Worm (Caenorhabditis elegans) whole organism, L2 larva: Measurements from ENCODE around the gene K05F6.8.
A peak's percentile ranks its signal among the peaks of the same experiment; 100 is the strongest.

ENCODE experiments used
- C34F6.9 ChIP-seq: fragments of 150-350 bp; optimal IDR thresholded peaks from 2 replicates; lab custom pipeline; 2014; ENCODE audit warnings: missing biosample characterization, missing genetic modification characterization
- R02D3.7 ChIP-seq: fragments of 150-350 bp; optimal IDR thresholded peaks from 2 replicates; lab custom pipeline; 2014; ENCODE audit warnings: missing biosample characterization, missing genetic modification characterization
- Y55F3AM.14 ChIP-seq: fragments of 200-800 bp; sonication (Bioruptor generic); optimal IDR thresholded peaks from 2 replicates; lab custom pipeline; 2018; ENCODE audit warnings: mild to moderate bottlenecking, missing genetic modification characterization, missing compliant biosample characterization
- alr-1 ChIP-seq: fragments of 150-350 bp; optimal IDR thresholded peaks from 2 replicates; lab custom pipeline; 2014; ENCODE audit warnings: missing biosample characterization, missing genetic modification characterization
- aly-2 ChIP-seq: fragments of 150-350 bp; optimal IDR thresholded peaks from 2 replicates; lab custom pipeline; 2014; ENCODE audit warnings: missing biosample characterization, missing genetic modification characterization
- ceh-82 ChIP-seq: fragments of 150-350 bp; optimal IDR thresholded peaks from 2 replicates; lab custom pipeline; 2014; ENCODE audit warnings: missing biosample characterization, missing genetic modification characterization
- crh-2 ChIP-seq: sonication (generic microtip); optimal IDR thresholded peaks from 2 replicates; lab custom pipeline; 2017; ENCODE audit warnings: missing biosample characterization, missing genetic modification characterization
- egl-27 ChIP-seq: sonication (generic microtip); optimal IDR thresholded peaks from 3 replicates; lab custom pipeline; 2017; ENCODE audit warnings: missing biosample characterization, missing genetic modification reagents, missing genetic modification characterization
- elt-1 ChIP-seq: fragments of 150-350 bp; optimal IDR thresholded peaks from 2 replicates; lab custom pipeline; 2014; ENCODE audit warnings: missing biosample characterization, missing genetic modification characterization
- elt-3 ChIP-seq: sonication (generic microtip); optimal IDR thresholded peaks from 2 replicates; lab custom pipeline; 2017; ENCODE audit warnings: missing biosample characterization, missing genetic modification characterization
- fos-1 ChIP-seq: fragments of 150-350 bp; optimal IDR thresholded peaks from 2 replicates; lab custom pipeline; 2014; ENCODE audit warnings: missing biosample characterization, missing genetic modification characterization
- gmeb-1 ChIP-seq: fragments of 150-350 bp; optimal IDR thresholded peaks from 2 replicates; lab custom pipeline; 2014; ENCODE audit warnings: missing biosample characterization, missing genetic modification characterization
- lin-11 ChIP-seq: fragments of 150-350 bp; sonication (generic microtip); optimal IDR thresholded peaks from 2 replicates; lab custom pipeline; 2014; ENCODE audit warnings: missing biosample characterization, missing genetic modification characterization, inconsistent platforms, mixed read lengths
- lin-39 ChIP-seq: fragments of 150-350 bp; optimal IDR thresholded peaks from 2 replicates; lab custom pipeline; 2014; ENCODE audit warnings: missing biosample characterization, missing genetic modification reagents, missing genetic modification characterization
- lsy-2 ChIP-seq, 2 experiments: fragments of 150-350 bp in 1 of 2; sonication (generic microtip) in 1 of 2; optimal IDR thresholded peaks; 2 replicates each; lab custom pipeline; 2014 to 2017; ENCODE audit warnings: missing biosample characterization in 2 of 2, missing genetic modification characterization in 2 of 2
- mbf-1 ChIP-seq: sonication (generic microtip); optimal IDR thresholded peaks from 2 replicates; lab custom pipeline; 2017; ENCODE audit warnings: missing biosample characterization, missing genetic modification characterization
- nhr-10 ChIP-seq: sonication (generic microtip); optimal IDR thresholded peaks from 2 replicates; lab custom pipeline; 2017; ENCODE audit warnings: missing biosample characterization, missing genetic modification characterization
- nhr-11 ChIP-seq: fragments of 150-350 bp; optimal IDR thresholded peaks from 2 replicates; lab custom pipeline; 2014; ENCODE audit warnings: missing biosample characterization, missing genetic modification characterization
- nhr-129 ChIP-seq: fragments of 150-350 bp; optimal IDR thresholded peaks from 2 replicates; lab custom pipeline; 2014; ENCODE audit warnings: missing biosample characterization, missing genetic modification characterization
- nhr-23 ChIP-seq: fragments of 150-350 bp; optimal IDR thresholded peaks from 2 replicates; lab custom pipeline; 2014; ENCODE audit warnings: missing biosample characterization, missing genetic modification reagents, missing genetic modification characterization
- nhr-237 ChIP-seq: fragments of 150-350 bp; optimal IDR thresholded peaks from 2 replicates; lab custom pipeline; 2014; ENCODE audit warnings: missing biosample characterization, missing genetic modification characterization
- nhr-25 ChIP-seq: fragments of 150-350 bp; sonication (generic microtip); optimal IDR thresholded peaks from 3 replicates; lab custom pipeline; 2014; ENCODE audit warnings: missing biosample characterization, missing genetic modification characterization
- nhr-6 ChIP-seq: fragments of 150-350 bp; optimal IDR thresholded peaks from 2 replicates; lab custom pipeline; 2014; ENCODE audit warnings: missing biosample characterization, missing genetic modification characterization
- nhr-77 ChIP-seq: fragments of 150-350 bp; optimal IDR thresholded peaks from 2 replicates; lab custom pipeline; 2014; ENCODE audit warnings: missing biosample characterization, missing genetic modification characterization
- peb-1 ChIP-seq: fragments of 150-350 bp; optimal IDR thresholded peaks from 2 replicates; lab custom pipeline; 2014; ENCODE audit warnings: missing biosample characterization, missing genetic modification characterization
- sem-4 ChIP-seq: fragments of 150-350 bp; optimal IDR thresholded peaks from 2 replicates; lab custom pipeline; 2014; ENCODE audit warnings: missing biosample characterization, missing genetic modification reagents, missing genetic modification characterization
- skn-1 ChIP-seq: sonication (generic microtip); optimal IDR thresholded peaks from 2 replicates; lab custom pipeline; 2017; ENCODE audit warnings: missing biosample characterization, missing genetic modification characterization
- sma-9 ChIP-seq, 2 experiments: fragments of 150-350 bp in 1 of 2; sonication (generic microtip) in 1 of 2; optimal IDR thresholded peaks; 2 replicates each; lab custom pipeline; 2014 to 2016; ENCODE audit warnings: missing genetic modification characterization in 2 of 2, mild to moderate bottlenecking in 1 of 2, missing biosample characterization in 1 of 2, missing compliant biosample characterization in 1 of 2, missing genetic modification reagents in 1 of 2, moderate library complexity in 1 of 2
- unc-55 ChIP-seq: fragments of 150-350 bp; sonication (generic microtip); optimal IDR thresholded peaks from 3 replicates; lab custom pipeline; 2014; ENCODE audit warnings: missing biosample characterization, missing genetic modification reagents, missing genetic modification characterization
- unc-62 ChIP-seq: fragments of 150-350 bp; optimal IDR thresholded peaks from 2 replicates; lab custom pipeline; 2014; ENCODE audit warnings: missing biosample characterization, missing genetic modification reagents, missing genetic modification characterization
- zag-1 ChIP-seq: fragments of 150-350 bp; optimal IDR thresholded peaks from 2 replicates; lab custom pipeline; 2014; ENCODE audit warnings: missing biosample characterization, missing genetic modification characterization
- ztf-1 ChIP-seq: fragments of 200-800 bp; sonication (Bioruptor generic); conservative IDR thresholded peaks from 2 replicates; pipeline ENCODE4 v1.3.6; 2022; ENCODE audit warnings: missing genetic modification characterization, missing compliant biosample characterization
- ztf-11 ChIP-seq: sonication (generic microtip); optimal IDR thresholded peaks from 2 replicates; lab custom pipeline; 2017; ENCODE audit warnings: missing biosample characterization, missing genetic modification characterization
- ztf-4 ChIP-seq: fragments of 150-350 bp; optimal IDR thresholded peaks from 2 replicates; lab custom pipeline; 2014; ENCODE audit warnings: missing biosample characterization, missing genetic modification characterization

K05F6.8 gene

ce11 chrII:1567646-1568045 is at the start of gene K05F6.8:
Gene K05F6.8 (minus strand): TSS chrII:1567746.
- TF ChIP-seq lsy-2 (tag; optimal IDR thresholded peaks at IDR 0.05; lab: Kevin White, UChicago), result no peak

ce11 chrII:1616382-1616781 is 48.8 kb upstream of the K05F6.8 start, which contains the start of gene fbxa-165:
Gene fbxa-165 (minus strand): TSS chrII:1616482.
- TF ChIP-seq skn-1 (no peak), lsy-2 (tag; optimal IDR thresholded peaks at IDR 0.05; lab: Kevin White, UChicago) (no peak), nhr-25 (tag; lab: Kevin White, UChicago) (no peak), lin-11 (no peak), ztf-11 (tag; lab: Kevin White, UChicago) (no peak), gmeb-1 (tag; lab: Kevin White, UChicago) (no peak), crh-2 (tag; lab: Kevin White, UChicago) (no peak), elt-3 (tag; lab: Kevin White, UChicago) (no peak), nhr-10 (tag; lab: Kevin White, UChicago) (no peak), nhr-237 (tag; lab: Kevin White, UChicago) (no peak), alr-1 (no peak)

- TF ChIP-seq sma-9 (GFP tag; optimal IDR thresholded peaks at IDR 0.05; lab: Kevin White, UChicago) (no peak), sma-9 (tag; optimal IDR thresholded peaks at IDR 0.05; lab: Kevin White, UChicago) (no peak), mbf-1 (tag; lab: Kevin White, UChicago) (no peak), C34F6.9 (no peak), nhr-11 (tag; lab: Kevin White, UChicago) (no peak), aly-2 (no peak), ztf-4 (tag; lab: Kevin White, UChicago) (no peak), nhr-77 (no peak), lin-39 (tag; lab: Kevin White, UChicago) (no peak), unc-62 (GFP tag; lab: Kevin White, UChicago) (no peak), sem-4 (tag; lab: Kevin White, UChicago) (no peak), zag-1 (tag; lab: Kevin White, UChicago) (no peak), nhr-23 (tag; lab: Kevin White, UChicago) (no peak), ztf-1 (GFP tag; lab: Robert Waterston, UW) (no peak), nhr-10 (tag; lab: Kevin White, UChicago) (no peak), ceh-82 (tag; lab: Kevin White, UChicago) (no peak), elt-3 (tag; lab: Kevin White, UChicago) (no peak), nhr-6 (tag; lab: Kevin White, UChicago) (no peak), unc-55 (GFP tag; lab: Kevin White, UChicago) (no peak), lsy-2 (tag; optimal IDR thresholded peaks at IDR 0.05; lab: Kevin White, UChicago) (no peak)
These were observed 46.4 kb upstream of the K05F6.8 start, which contains the start of gene fbxa-164 for ce11 chrII:1613972-1614371. Gene fbxa-164 (minus strand): TSS chrII:1614072.

- no peak for TF ChIP-seq egl-27
- no peak for TF ChIP-seq C34F6.9
- no peak for TF ChIP-seq sma-9 (GFP tag; optimal IDR thresholded peaks at IDR 0.05; lab: Kevin White, UChicago)
- TF ChIP-seq sma-9 (tag; optimal IDR thresholded peaks at IDR 0.05; lab: Kevin White, UChicago), result no peak
- TF ChIP-seq peb-1, result no peak
- TF ChIP-seq R02D3.7 (tag; lab: Kevin White, UChicago), result no peak
- no peak for TF ChIP-seq elt-1 (tag; lab: Kevin White, UChicago)
- no peak for TF ChIP-seq gmeb-1 (tag; lab: Kevin White, UChicago)
- no peak for TF ChIP-seq unc-55 (GFP tag; lab: Kevin White, UChicago)
- TF ChIP-seq nhr-129 (tag; lab: Kevin White, UChicago), result no peak
- TF ChIP-seq lin-39 (tag; lab: Kevin White, UChicago), result no peak
- no peak for TF ChIP-seq alr-1
- no peak for TF ChIP-seq nhr-11 (tag; lab: Kevin White, UChicago)
These were observed 43.1 kb upstream of the K05F6.8 start, which contains the start of gene fbxa-163 for ce11 chrII:1610630-1611029. Gene fbxa-163 (minus strand): TSS chrII:1610730.

ce11 chrII:1608915-1609314 is 41.4 kb upstream of the K05F6.8 start:
- TF ChIP-seq Y55F3AM.14 (GFP tag; lab: Kevin White, UChicago), result no peak
- peak; percentile 3 for TF ChIP-seq crh-2 (tag; lab: Kevin White, UChicago)
- TF ChIP-seq fos-1 (tag; lab: Kevin White, UChicago), result peak; percentile 59
- TF ChIP-seq, all 48 proteins: peak for 2
